Worm (Caenorhabditis elegans) whole organism, young adult: ENCODE results near the gene lnp-1.

Experiments
- egl-18 ChIP-seq: fragments of 200-800 bp; sonication (Bioruptor generic); IDR thresholded peaks from 2 replicates; pipeline ENCODE4 v1.3.6; 2022; ENCODE audit warnings: missing genetic modification reagents, missing genetic modification characterization, missing compliant biosample characterization
- lir-1 ChIP-seq: fragments of 200-800 bp; sonication (Bioruptor generic); conservative IDR thresholded peaks from 2 replicates; pipeline ENCODE4 v1.3.6; 2022; ENCODE audit warnings: missing genetic modification reagents, missing genetic modification characterization, missing compliant biosample characterization
- madf-10 ChIP-seq: sonication (generic microtip); optimal IDR thresholded peaks from 2 replicates; lab custom pipeline; 2016; ENCODE audit warnings: mild to moderate bottlenecking, missing genetic modification characterization, missing compliant biosample characterization
- repo-1 ChIP-seq: sonication (generic microtip); optimal IDR thresholded peaks from 2 replicates; lab custom pipeline; 2017; ENCODE audit warnings: mild to moderate bottlenecking, missing genetic modification characterization, missing compliant biosample characterization
- snpc-4 ChIP-seq, 5 experiments: fragments of 150-350 bp in 1 of 5; sonication (generic microtip) in 4 of 5; optimal IDR thresholded peaks; 2 replicates each; lab custom pipeline; 2014 to 2018; ENCODE audit warnings: missing genetic modification characterization in 5 of 5, missing biosample characterization in 3 of 5, antibody characterized with exemption in 2 of 5, mild to moderate bottlenecking in 2 of 5, missing compliant biosample characterization in 2 of 5, missing genotype in 2 of 5, moderate library complexity in 2 of 5, missing genetic modification reagents in 1 of 5
- somi-1 ChIP-seq: fragments of 200-800 bp; sonication (Bioruptor generic); optimal IDR thresholded peaks from 2 replicates; lab custom pipeline; 2018; ENCODE audit warnings: mild to moderate bottlenecking, missing genetic modification characterization, missing compliant biosample characterization
- ztf-26 ChIP-seq: sonication (generic microtip); optimal IDR thresholded peaks from 2 replicates; lab custom pipeline; 2017; ENCODE audit warnings: missing genetic modification characterization, missing compliant biosample characterization

ce11 chrX:4571137-4571536 lies 17.4 kb upstream of the lnp-1 start, which contains the start of gene amt-1:
- TF ChIP-seq lir-1 (GFP tag; lab: Robert Waterston, UW) (no peak), somi-1 (GFP tag; lab: Kevin White, UChicago) (no peak), repo-1 (tag; lab: Kevin White, UChicago) (no peak), egl-18 (GFP tag; lab: Robert Waterston, UW) (no peak), ztf-26 (no peak), snpc-4 (GFP tag; optimal IDR thresholded peaks at IDR 0.05; lab: Kevin White, UChicago) (no peak), snpc-4 (tag; optimal IDR thresholded peaks at IDR 0.05; lab: Kevin White, UChicago) (no peak), madf-10 (no peak)
